Worm (Caenorhabditis elegans) whole organism, L4 larva: ENCODE data around the gene sre-24.

Source experiments
- F44E2.7 ChIP-seq: fragments of 200-800 bp; sonication (Bioruptor generic); IDR thresholded peaks from 2 replicates; pipeline ENCODE4 v2.1.2; 2022; ENCODE audit warnings: missing genetic modification characterization, missing compliant biosample characterization
- T26A8.4 ChIP-seq: fragments of 200-800 bp; sonication (Bioruptor generic); IDR thresholded peaks from 2 replicates; pipeline ENCODE4 v1.3.6; 2022; ENCODE audit warnings: missing genetic modification characterization, missing compliant biosample characterization
- aly-2 ChIP-seq: sonication (generic microtip); optimal IDR thresholded peaks from 2 replicates; lab custom pipeline; 2018; ENCODE audit warnings: missing biosample characterization, missing genetic modification characterization
- attf-4 ChIP-seq: sonication (generic microtip); optimal IDR thresholded peaks from 3 replicates; lab custom pipeline; 2017; ENCODE audit warnings: missing biosample characterization, missing genetic modification characterization
- ceh-44 ChIP-seq: fragments of 200-800 bp; sonication (Bioruptor generic); IDR thresholded peaks from 2 replicates; pipeline ENCODE4 v1.3.6; 2022; ENCODE audit warnings: missing genetic modification reagents, missing genetic modification characterization, missing compliant biosample characterization
- cey-2 ChIP-seq: sonication (generic microtip); optimal IDR thresholded peaks from 3 replicates; lab custom pipeline; 2017; ENCODE audit warnings: missing genetic modification characterization, mild to moderate bottlenecking, missing compliant biosample characterization, antibody characterized with exemption, borderline replicate concordance; ENCODE audit not compliant: insufficient read depth
- daf-8 ChIP-seq: fragments of 200-800 bp; sonication (Bioruptor generic); IDR thresholded peaks from 2 replicates; pipeline ENCODE4 v1.3.6; 2022; ENCODE audit warnings: missing genetic modification characterization, missing compliant biosample characterization
- egl-43 ChIP-seq: fragments of 200-800 bp; sonication (Bioruptor generic); IDR thresholded peaks from 2 replicates; pipeline ENCODE4 v1.3.6; 2022; ENCODE audit warnings: missing genetic modification reagents, missing genetic modification characterization, missing compliant biosample characterization
- lin-13 ChIP-seq: fragments of 150-350 bp; optimal IDR thresholded peaks from 2 replicates; lab custom pipeline; 2014; ENCODE audit warnings: missing biosample characterization, missing genetic modification reagents, missing genetic modification characterization
- mdt-29 ChIP-seq: fragments of 200-800 bp; sonication (Bioruptor generic); IDR thresholded peaks from 2 replicates; pipeline ENCODE4 v1.3.6; 2022; ENCODE audit warnings: missing genetic modification reagents, missing genetic modification characterization, missing compliant biosample characterization
- rbr-2 ChIP-seq: sonication (generic microtip); optimal IDR thresholded peaks from 2 replicates; lab custom pipeline; 2016; ENCODE audit warnings: missing genotype, missing genetic modification characterization, missing compliant biosample characterization
- tag-97 ChIP-seq: fragments of 200-800 bp; sonication (Bioruptor generic); IDR thresholded peaks from 2 replicates; pipeline ENCODE4 v1.3.6; 2022; ENCODE audit warnings: missing genetic modification characterization, missing compliant biosample characterization
- zag-1 ChIP-seq: fragments of 150-350 bp; optimal IDR thresholded peaks from 2 replicates; lab custom pipeline; 2014; ENCODE audit warnings: missing biosample characterization, missing genetic modification characterization
- ztf-7 ChIP-seq: fragments of 150-350 bp; optimal IDR thresholded peaks from 2 replicates; lab custom pipeline; 2014; ENCODE audit warnings: missing biosample characterization, missing genetic modification characterization

sre-24 gene

DNA sequence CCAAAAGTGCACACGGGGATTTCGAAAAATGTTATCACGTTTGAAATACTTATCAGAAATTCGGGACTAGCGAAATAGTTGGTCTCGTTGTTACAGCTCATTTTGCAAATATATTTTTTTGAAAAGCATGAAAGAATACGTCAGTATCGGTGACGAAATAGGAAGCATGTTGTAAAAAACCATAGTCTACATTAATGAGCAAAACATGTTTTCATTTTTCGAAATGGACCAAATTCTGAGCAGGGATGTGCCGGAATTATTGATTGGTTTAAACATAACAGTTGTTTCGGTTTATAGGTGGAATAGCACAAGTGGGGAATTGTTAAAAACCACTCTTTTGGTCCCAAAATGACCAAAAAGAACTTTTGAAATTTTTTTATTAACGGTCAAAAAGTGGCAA, 49.6 kb downstream of the sre-24 start, which contains the start of gene srh-247:
srh-247 (minus strand) TSS at position 101 of the 400 bp plus-strand sequence.
- TF ChIP-seq F44E2.7 (GFP tag; lab: Robert Waterston, UW) (no peak), tag-97 (GFP tag; lab: Robert Waterston, UW) (no peak), rbr-2 (tag; lab: Kevin White, UChicago) (no peak), T26A8.4 (GFP tag; lab: Robert Waterston, UW) (no peak), ceh-44 (GFP tag; lab: Robert Waterston, UW) (no peak), mdt-29 (GFP tag; lab: Robert Waterston, UW) (no peak), cey-2 (tag; lab: Kevin White, UChicago) (no peak), egl-43 (GFP tag; lab: Robert Waterston, UW) (no peak), attf-4 (tag; lab: Kevin White, UChicago) (no peak), zag-1 (no peak), aly-2 (tag; lab: Kevin White, UChicago) (no peak), daf-8 (no peak), lin-13 (GFP tag; lab: Kevin White, UChicago) (no peak), ztf-7 (tag; lab: Kevin White, UChicago) (no peak)
